Worm (Caenorhabditis elegans) whole organism, L4 larva: ENCODE results near the gene C07A9.9.
A peak's percentile ranks its signal among the peaks of the same experiment; 100 is the strongest.

Experiments used
- D1046.2 ChIP-seq: fragments of 200-800 bp; sonication (Bioruptor generic); IDR thresholded peaks from 2 replicates; pipeline ENCODE4 v1.3.6; 2022; ENCODE audit warnings: missing genetic modification characterization, missing compliant biosample characterization
- F26F4.8 ChIP-seq: fragments of 200-800 bp; sonication (Bioruptor generic); conservative IDR thresholded peaks from 2 replicates; pipeline ENCODE4 v1.3.6; 2022; ENCODE audit warnings: missing genetic modification characterization, missing compliant biosample characterization
- F44E2.7 ChIP-seq: fragments of 200-800 bp; sonication (Bioruptor generic); IDR thresholded peaks from 2 replicates; pipeline ENCODE4 v2.1.2; 2022; ENCODE audit warnings: missing genetic modification characterization, missing compliant biosample characterization
- T26A8.4 ChIP-seq: fragments of 200-800 bp; sonication (Bioruptor generic); IDR thresholded peaks from 2 replicates; pipeline ENCODE4 v1.3.6; 2022; ENCODE audit warnings: missing genetic modification characterization, missing compliant biosample characterization
- Y75B8A.6 ChIP-seq: fragments of 200-800 bp; sonication (Bioruptor generic); IDR thresholded peaks from 2 replicates; pipeline ENCODE4 v1.3.6; 2022; ENCODE audit warnings: missing genetic modification reagents, missing genetic modification characterization, missing compliant biosample characterization
- ZK337.2 ChIP-seq: fragments of 200-800 bp; sonication (Bioruptor generic); IDR thresholded peaks from 2 replicates; pipeline ENCODE4 v1.3.6; 2022; ENCODE audit warnings: missing genetic modification reagents, missing genetic modification characterization, missing compliant biosample characterization
- ZK546.5 ChIP-seq, 2 experiments: sonication (generic microtip); optimal IDR thresholded peaks; 2 replicates each; lab custom pipeline; 2017; ENCODE audit warnings: missing biosample characterization in 2 of 2, missing genetic modification characterization in 2 of 2
- aly-2 ChIP-seq: sonication (generic microtip); optimal IDR thresholded peaks from 2 replicates; lab custom pipeline; 2018; ENCODE audit warnings: missing biosample characterization, missing genetic modification characterization
- ama-1 ChIP-seq: fragments of 150-350 bp; optimal IDR thresholded peaks from 2 replicates; lab custom pipeline; 2014; ENCODE audit warnings: inconsistent platforms, mixed read lengths
- ceh-28 ChIP-seq: fragments of 150-350 bp; optimal IDR thresholded peaks from 2 replicates; lab custom pipeline; 2014; ENCODE audit warnings: missing biosample characterization, missing genetic modification reagents, missing genetic modification characterization
- ceh-44 ChIP-seq: fragments of 200-800 bp; sonication (Bioruptor generic); IDR thresholded peaks from 2 replicates; pipeline ENCODE4 v1.3.6; 2022; ENCODE audit warnings: missing genetic modification reagents, missing genetic modification characterization, missing compliant biosample characterization
- ceh-62 ChIP-seq: sonication (generic microtip); optimal IDR thresholded peaks from 2 replicates; lab custom pipeline; 2017; ENCODE audit warnings: missing biosample characterization, missing genetic modification characterization
- ceh-82 ChIP-seq: sonication (generic microtip); optimal IDR thresholded peaks from 2 replicates; lab custom pipeline; 2017; ENCODE audit warnings: missing biosample characterization, missing genetic modification characterization
- ces-1 ChIP-seq: fragments of 150-350 bp; sonication (generic microtip); optimal IDR thresholded peaks from 4 replicates; lab custom pipeline; 2014; ENCODE audit warnings: missing biosample characterization, missing genetic modification reagents, missing genetic modification characterization
- cey-2 ChIP-seq: sonication (generic microtip); optimal IDR thresholded peaks from 3 replicates; lab custom pipeline; 2017; ENCODE audit warnings: missing genetic modification characterization, mild to moderate bottlenecking, missing compliant biosample characterization, antibody characterized with exemption, borderline replicate concordance; ENCODE audit not compliant: insufficient read depth
- daf-12 ChIP-seq: fragments of 150-350 bp; optimal IDR thresholded peaks from 2 replicates; lab custom pipeline; 2014; ENCODE audit warnings: missing biosample characterization, missing genetic modification reagents, missing genetic modification characterization
- daf-16 ChIP-seq, 3 experiments: sonication (generic microtip); optimal IDR thresholded peaks; 2 replicates each; lab custom pipeline; 2016 to 2017; ENCODE audit warnings: missing genetic modification characterization in 3 of 3, missing genetic modification reagents in 3 of 3, mild to moderate bottlenecking in 2 of 3, missing compliant biosample characterization in 2 of 3, missing biosample characterization in 1 of 3, moderate library complexity in 1 of 3
- dmd-6 ChIP-seq: fragments of 200-800 bp; sonication (Bioruptor generic); IDR thresholded peaks from 2 replicates; pipeline ENCODE4 v1.3.6; 2022; ENCODE audit warnings: missing genetic modification reagents, missing genetic modification characterization, missing compliant biosample characterization
- duxl-1 ChIP-seq: sonication (generic microtip); optimal IDR thresholded peaks from 2 replicates; lab custom pipeline; 2016; ENCODE audit warnings: mild to moderate bottlenecking, missing genetic modification characterization, moderate library complexity, missing compliant biosample characterization; ENCODE audit not compliant: poor library complexity
- egl-43 ChIP-seq: fragments of 200-800 bp; sonication (Bioruptor generic); IDR thresholded peaks from 2 replicates; pipeline ENCODE4 v1.3.6; 2022; ENCODE audit warnings: missing genetic modification reagents, missing genetic modification characterization, missing compliant biosample characterization
- fkh-10 ChIP-seq: fragments of 150-350 bp; optimal IDR thresholded peaks from 2 replicates; lab custom pipeline; 2014; ENCODE audit warnings: missing biosample characterization, missing genetic modification reagents, missing genetic modification characterization
- fos-1 ChIP-seq: fragments of 150-350 bp; optimal IDR thresholded peaks from 2 replicates; lab custom pipeline; 2014; ENCODE audit warnings: missing biosample characterization, missing genetic modification characterization
- gei-8 ChIP-seq: fragments of 200-800 bp; sonication (Bioruptor generic); optimal IDR thresholded peaks from 2 replicates; lab custom pipeline; 2018; ENCODE audit warnings: mild to moderate bottlenecking, missing genetic modification characterization, missing compliant biosample characterization
- hlh-11 ChIP-seq: fragments of 200-800 bp; sonication (Bioruptor generic); optimal IDR thresholded peaks from 2 replicates; lab custom pipeline; 2018; ENCODE audit warnings: mild to moderate bottlenecking, missing genetic modification characterization, missing compliant biosample characterization
- lim-7 ChIP-seq: fragments of 200-800 bp; sonication (Bioruptor generic); IDR thresholded peaks from 2 replicates; pipeline ENCODE4 v1.3.6; 2022; ENCODE audit warnings: missing genetic modification characterization, missing compliant biosample characterization
- lin-29 ChIP-seq: fragments of 200-800 bp; sonication (Bioruptor generic); IDR thresholded peaks from 2 replicates; pipeline ENCODE4 v1.3.6; 2022; ENCODE audit warnings: missing genetic modification reagents, missing genetic modification characterization, missing compliant biosample characterization
- madf-9 ChIP-seq: fragments of 200-800 bp; sonication (Bioruptor generic); conservative IDR thresholded peaks from 2 replicates; pipeline ENCODE4 v1.3.6; 2022; ENCODE audit warnings: missing genetic modification reagents, missing genetic modification characterization, missing compliant biosample characterization
- mdl-1 ChIP-seq, 2 experiments: fragments of 150-350 bp in 1 of 2; sonication (generic microtip) in 1 of 2; optimal IDR thresholded peaks; 2 replicates each; lab custom pipeline; 2014 to 2017; ENCODE audit warnings: missing biosample characterization in 2 of 2, missing genetic modification characterization in 2 of 2
- mep-1 ChIP-seq: fragments of 150-350 bp; sonication (generic microtip); optimal IDR thresholded peaks from 3 replicates; lab custom pipeline; 2014; ENCODE audit warnings: missing biosample characterization, missing genetic modification characterization
- mes-2 ChIP-seq: sonication (generic microtip); optimal IDR thresholded peaks from 2 replicates; lab custom pipeline; 2016; ENCODE audit warnings: missing genotype, mild to moderate bottlenecking, missing genetic modification characterization, missing compliant biosample characterization; ENCODE audit not compliant: poor library complexity, severe bottlenecking
- nhr-10 ChIP-seq: fragments of 150-350 bp; optimal IDR thresholded peaks from 2 replicates; lab custom pipeline; 2014; ENCODE audit warnings: missing biosample characterization, missing genetic modification characterization
- nhr-102 ChIP-seq: sonication (generic microtip); optimal IDR thresholded peaks from 2 replicates; lab custom pipeline; 2016; ENCODE audit warnings: mild to moderate bottlenecking, missing genetic modification characterization, moderate library complexity, missing compliant biosample characterization
- nhr-111 ChIP-seq: fragments of 200-800 bp; sonication (Bioruptor generic); optimal IDR thresholded peaks from 2 replicates; lab custom pipeline; 2018; ENCODE audit warnings: mild to moderate bottlenecking, missing genetic modification characterization, missing compliant biosample characterization
- nhr-25 ChIP-seq: sonication (generic microtip); optimal IDR thresholded peaks from 2 replicates; lab custom pipeline; 2017; ENCODE audit warnings: missing genetic modification characterization, mild to moderate bottlenecking, missing compliant biosample characterization, antibody characterized with exemption, moderate library complexity, borderline replicate concordance; ENCODE audit not compliant: insufficient read depth
- nhr-41 ChIP-seq: fragments of 200-800 bp; sonication (Bioruptor generic); IDR thresholded peaks from 2 replicates; pipeline ENCODE4 v1.3.6; 2022; ENCODE audit warnings: missing genetic modification reagents, missing genetic modification characterization, missing compliant biosample characterization
- nhr-48 ChIP-seq: sonication (generic microtip); optimal IDR thresholded peaks from 2 replicates; lab custom pipeline; 2016; ENCODE audit warnings: mild to moderate bottlenecking, missing genetic modification characterization, missing compliant biosample characterization
- nhr-76 ChIP-seq: fragments of 150-350 bp; optimal IDR thresholded peaks from 2 replicates; lab custom pipeline; 2014; ENCODE audit warnings: missing biosample characterization, missing genetic modification characterization
- pqm-1 ChIP-seq: sonication (generic microtip); optimal IDR thresholded peaks from 2 replicates; lab custom pipeline; 2017; ENCODE audit warnings: missing biosample characterization, missing genetic modification characterization
- rbr-2 ChIP-seq: sonication (generic microtip); optimal IDR thresholded peaks from 2 replicates; lab custom pipeline; 2016; ENCODE audit warnings: missing genotype, missing genetic modification characterization, missing compliant biosample characterization
- saeg-2 ChIP-seq: fragments of 200-800 bp; sonication (Bioruptor generic); IDR thresholded peaks from 2 replicates; pipeline ENCODE4 v1.3.6; 2022; ENCODE audit warnings: missing genetic modification reagents, missing genetic modification characterization, missing compliant biosample characterization
- skn-1 ChIP-seq: fragments of 150-350 bp; optimal IDR thresholded peaks from 2 replicates; lab custom pipeline; 2014; ENCODE audit warnings: missing biosample characterization, missing genetic modification characterization
- snpc-1.2 ChIP-seq: fragments of 200-800 bp; sonication (Bioruptor generic); IDR thresholded peaks from 2 replicates; pipeline ENCODE4 v1.3.6; 2022; ENCODE audit warnings: missing genetic modification reagents, missing genetic modification characterization, missing compliant biosample characterization
- snpc-4 ChIP-seq: fragments of 150-350 bp; optimal IDR thresholded peaks from 2 replicates; lab custom pipeline; 2014; ENCODE audit warnings: missing biosample characterization, missing genetic modification characterization
- tag-97 ChIP-seq: fragments of 200-800 bp; sonication (Bioruptor generic); IDR thresholded peaks from 2 replicates; pipeline ENCODE4 v1.3.6; 2022; ENCODE audit warnings: missing genetic modification characterization, missing compliant biosample characterization
- unc-130 ChIP-seq: sonication (generic microtip); optimal IDR thresholded peaks from 2 replicates; lab custom pipeline; 2016; ENCODE audit warnings: missing genetic modification reagents, missing genetic modification characterization, missing compliant biosample characterization
- unc-39 ChIP-seq: sonication (generic microtip); optimal IDR thresholded peaks from 2 replicates; lab custom pipeline; 2017; ENCODE audit warnings: missing biosample characterization, missing genetic modification characterization
- zag-1 ChIP-seq: fragments of 150-350 bp; optimal IDR thresholded peaks from 2 replicates; lab custom pipeline; 2014; ENCODE audit warnings: missing biosample characterization, missing genetic modification characterization
- zfp-2 ChIP-seq: sonication (generic microtip); optimal IDR thresholded peaks from 2 replicates; lab custom pipeline; 2016; ENCODE audit warnings: mild to moderate bottlenecking, missing genetic modification characterization, missing compliant biosample characterization
- zfp-3 ChIP-seq: fragments of 200-800 bp; sonication (Bioruptor generic); conservative IDR thresholded peaks from 2 replicates; pipeline ENCODE4 v1.3.6; 2022; ENCODE audit warnings: missing genetic modification reagents, missing genetic modification characterization, missing compliant biosample characterization
- zip-2 ChIP-seq: fragments of 150-350 bp; optimal IDR thresholded peaks from 2 replicates; lab custom pipeline; 2014; ENCODE audit warnings: missing biosample characterization, missing genetic modification characterization
- ztf-11 ChIP-seq: fragments of 150-350 bp; optimal IDR thresholded peaks from 2 replicates; lab custom pipeline; 2014; ENCODE audit warnings: missing biosample characterization, missing genetic modification characterization

Gene C07A9.9

DNA sequence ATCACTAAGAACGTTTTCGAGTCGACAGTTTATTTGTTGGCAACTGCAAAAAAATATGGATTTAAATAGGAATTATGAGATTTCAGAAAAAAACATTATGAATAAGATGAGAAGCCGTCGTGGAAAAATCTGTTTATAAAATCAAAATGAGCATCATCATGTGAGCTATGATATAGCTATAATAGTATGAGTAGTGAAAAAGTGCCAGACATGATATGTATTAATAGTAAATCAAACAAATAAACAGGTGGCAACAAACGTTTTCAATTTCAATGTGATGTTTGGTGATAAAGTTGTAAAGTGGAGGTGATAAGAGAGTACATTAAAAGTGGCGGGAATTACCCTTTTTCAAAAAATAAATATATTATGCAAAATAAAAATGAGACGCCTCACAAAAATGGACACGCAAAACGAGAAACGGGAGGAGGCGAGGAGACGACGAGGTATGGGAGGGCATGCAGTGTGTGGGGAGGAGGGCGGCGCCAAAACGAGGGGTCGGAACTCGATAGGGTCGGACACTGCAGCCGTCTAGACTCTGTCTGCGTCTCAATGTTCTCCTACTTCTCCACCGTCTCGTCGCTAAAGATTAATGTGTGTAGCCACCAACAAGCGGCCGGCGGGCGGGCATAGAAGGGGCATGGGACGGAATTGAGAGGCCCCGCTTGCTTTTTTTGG, at the start of gene C07A9.9 (continued):
- TF ChIP-seq fos-1 (tag; lab: Kevin White, UChicago) = no peak
- TF ChIP-seq lin-29 (GFP tag; lab: Robert Waterston, UW) = no peak
- no peak for TF ChIP-seq tag-97 (GFP tag; lab: Robert Waterston, UW)
- TF ChIP-seq lim-7 = no peak
- no peak for TF ChIP-seq daf-12 (tag; lab: Kevin White, UChicago)
- peak in 1 of 2 experiments; percentile 35 for TF ChIP-seq daf-16 (GFP tag; optimal IDR thresholded peaks at IDR 0.05; lab: Kevin White, UChicago)
- TF ChIP-seq daf-16 (tag; optimal IDR thresholded peaks at IDR 0.05; lab: Kevin White, UChicago) = peak; percentile 85
- peak; percentile 54 for TF ChIP-seq nhr-25 (tag; lab: Kevin White, UChicago)
- no peak for TF ChIP-seq unc-39 (tag; lab: Kevin White, UChicago)
- no peak for TF ChIP-seq skn-1
- peak; percentile 79 for TF ChIP-seq rbr-2 (tag; lab: Kevin White, UChicago)
- peak; percentile 80 for TF ChIP-seq nhr-48 (tag; lab: Kevin White, UChicago)
- no peak; the same call in 1 of the 2 replicates for TF ChIP-seq nhr-41 (GFP tag; lab: Robert Waterston, UW)
- TF ChIP-seq zfp-2 (tag; lab: Kevin White, UChicago) = no peak
- TF ChIP-seq snpc-4 (tag; lab: Kevin White, UChicago) = no peak
- no peak for TF ChIP-seq F26F4.8 (GFP tag; lab: Robert Waterston, UW)
- peak; percentile 6 for TF ChIP-seq ceh-28
- no peak for TF ChIP-seq ZK546.5 (tag; optimal IDR thresholded peaks at IDR 0.05; lab: Kevin White, UChicago)
- peak; percentile 1 for TF ChIP-seq zag-1
- no peak for TF ChIP-seq F44E2.7 (GFP tag; lab: Robert Waterston, UW)
- peak; percentile 69 to 83 for TF ChIP-seq mdl-1 (tag; optimal IDR thresholded peaks at IDR 0.05; lab: Kevin White, UChicago)
- no peak for TF ChIP-seq zfp-3 (GFP tag; lab: Robert Waterston, UW)
- no peak for TF ChIP-seq D1046.2 (GFP tag; lab: Robert Waterston, UW)
- TF ChIP-seq nhr-102 = peak; percentile 52
- no peak for TF ChIP-seq aly-2 (tag; lab: Kevin White, UChicago)
- no peak for TF ChIP-seq snpc-1.2 (GFP tag; lab: Robert Waterston, UW)
- TF ChIP-seq fkh-10 (GFP tag; lab: Kevin White, UChicago) = peak; percentile 59
- TF ChIP-seq hlh-11 (tag; lab: Kevin White, UChicago) = peak; percentile 93
- TF ChIP-seq Y75B8A.6 (GFP tag; lab: Robert Waterston, UW) = no peak
- TF ChIP-seq nhr-111 (GFP tag; lab: Kevin White, UChicago) = no peak
- no peak for TF ChIP-seq ama-1 (lab: Kevin White, UChicago)
- TF ChIP-seq ceh-82 = no peak
- no peak for TF ChIP-seq duxl-1
- no peak for TF ChIP-seq ztf-11 (tag; lab: Kevin White, UChicago)
- TF ChIP-seq mes-2 = peak; percentile 55
- peak; percentile 79 for TF ChIP-seq mep-1 (tag; lab: Kevin White, UChicago)
- TF ChIP-seq ceh-62 (tag; lab: Kevin White, UChicago) = no peak
- no peak for TF ChIP-seq madf-9 (GFP tag; lab: Robert Waterston, UW)
- no peak for TF ChIP-seq ZK337.2 (GFP tag; lab: Robert Waterston, UW)
- no peak for TF ChIP-seq zip-2 (tag; lab: Kevin White, UChicago)
- TF ChIP-seq dmd-6 (GFP tag; lab: Robert Waterston, UW) = peak; percentile 83
- TF ChIP-seq cey-2 = peak; percentile 55
- no peak for TF ChIP-seq unc-130 (GFP tag; lab: Kevin White, UChicago)
- TF ChIP-seq saeg-2 (GFP tag; lab: Robert Waterston, UW) = no peak
- TF ChIP-seq gei-8 (GFP tag; lab: Kevin White, UChicago) = no peak
- no peak for TF ChIP-seq ces-1
- TF ChIP-seq nhr-76 (tag; lab: Kevin White, UChicago) = no peak
- TF ChIP-seq egl-43 (GFP tag; lab: Robert Waterston, UW) = peak; percentile 76
- TF ChIP-seq pqm-1 (tag; lab: Kevin White, UChicago) = peak; percentile 63
- no peak for TF ChIP-seq nhr-10 (tag; lab: Kevin White, UChicago)
- no peak for TF ChIP-seq ceh-44 (GFP tag; lab: Robert Waterston, UW)
- TF ChIP-seq T26A8.4 (GFP tag; lab: Robert Waterston, UW) = no peak; the same call in 1 of the 2 replicates
